Worm (Caenorhabditis elegans): ENCODE data around the gene srbc-21.

srbc-21 gene

ce11 chrV:2109295-2109694 is 46.0 kb upstream of the srbc-21 start, which contains the start of gene ckb-4 (continued):
- TF ChIP-seq nhr-41 (GFP tag; IDR thresholded peaks at IDR 0.05) (no peak), Y75B8A.6 (GFP tag; IDR thresholded peaks at IDR 0.05) (no peak), egl-43 (GFP tag; IDR thresholded peaks at IDR 0.05) (no peak), aha-1 (tag) (peak; percentile 66)

DNA sequence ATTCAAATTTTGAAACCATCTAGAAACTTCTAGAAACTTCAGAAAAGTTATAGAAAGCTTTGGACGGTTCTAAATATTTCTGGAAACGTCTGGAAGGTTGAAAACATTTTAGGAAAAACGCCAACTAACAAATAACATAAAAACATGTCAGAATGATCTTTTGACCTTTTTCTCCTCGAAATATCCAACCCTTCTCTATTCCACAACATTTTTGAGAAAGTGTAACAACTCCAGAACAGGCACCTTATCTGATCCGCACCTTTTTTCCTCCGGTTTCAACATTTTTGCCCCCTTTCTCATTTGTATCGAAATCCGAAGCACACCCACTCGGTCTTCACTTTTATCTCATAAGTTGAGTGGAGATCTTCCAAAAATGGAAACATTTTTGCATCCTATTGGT is 45.0 kb upstream of the srbc-21 start, which contains the start of gene F22F7.3:
Gene F22F7.3, plus strand, starts transcription at position 301 of the 400 bp plus-strand sequence.
- TF ChIP-seq nhr-41 (GFP tag; IDR thresholded peaks at IDR 0.05) = no peak
- TF ChIP-seq vab-7 (GFP tag; IDR thresholded peaks at IDR 0.05) = no peak
- no peak for TF ChIP-seq Y75B8A.6 (GFP tag; IDR thresholded peaks at IDR 0.05)
- no peak for TF ChIP-seq nhr-48 (tag; optimal IDR thresholded peaks at IDR 0.05)
- TF ChIP-seq unc-130 (GFP tag; optimal IDR thresholded peaks at IDR 0.05) = no peak
- no peak for TF ChIP-seq nhr-28 (tag; optimal IDR thresholded peaks at IDR 0.05)
- no peak for TF ChIP-seq daf-12 (tag; optimal IDR thresholded peaks at IDR 0.05)
- TF ChIP-seq daf-8 (GFP tag; IDR thresholded peaks at IDR 0.05) = no peak
- TF ChIP-seq cey-2 (tag; optimal IDR thresholded peaks at IDR 0.05; ENCODE audit: borderline replicate concordance, insufficient read depth) = no peak

DNA sequence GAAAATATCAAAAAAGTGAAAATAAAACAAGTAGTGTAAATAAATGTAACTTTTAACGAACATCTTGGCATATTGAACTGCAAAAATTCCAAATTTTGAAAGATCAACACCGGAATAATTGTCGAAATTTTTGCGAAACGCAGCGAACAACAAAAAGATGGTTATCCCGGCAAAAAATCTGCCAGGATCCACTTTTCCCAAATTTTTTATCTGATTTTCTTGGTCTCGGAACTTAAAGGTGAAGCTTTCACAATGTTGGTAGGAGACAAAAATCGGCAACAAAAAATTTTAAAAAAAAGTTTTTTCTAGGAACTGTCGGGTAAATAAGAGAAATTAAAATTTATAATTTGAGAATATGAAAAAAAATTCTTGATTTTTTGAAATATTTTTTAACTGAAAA is 36.8 kb upstream of the srbc-21 start, which contains the start of gene bgnt-1.2:
Gene bgnt-1.2, minus strand, starts transcription at position 101 of the 400 bp plus-strand sequence.
- no peak for TF ChIP-seq ceh-20 (GFP tag; IDR thresholded peaks at IDR 0.05)
- TF ChIP-seq ZK546.5 (tag; optimal IDR thresholded peaks at IDR 0.05) = no peak
- no peak for TF ChIP-seq daf-12 (tag; optimal IDR thresholded peaks at IDR 0.05)
- TF ChIP-seq zfp-3 (GFP tag; conservative IDR thresholded peaks at IDR 0.05) = no peak
- TF ChIP-seq fkh-10 (GFP tag; optimal IDR thresholded peaks at IDR 0.05) = no peak
- no peak for TF ChIP-seq hlh-30 (tag; optimal IDR thresholded peaks at IDR 0.05; ENCODE audit: insufficient read depth)

- TF ChIP-seq arid-1 (GFP tag; conservative IDR thresholded peaks at IDR 0.05) (no peak), nhr-11 (tag; optimal IDR thresholded peaks at IDR 0.05) (no peak), ces-1 (GFP tag; optimal IDR thresholded peaks at IDR 0.05) (no peak), hlh-30 (tag; optimal IDR thresholded peaks at IDR 0.05; ENCODE audit: insufficient read depth) (no peak), F37D6.2 (tag; optimal IDR thresholded peaks at IDR 0.05) (no peak), dve-1 (tag; optimal IDR thresholded peaks at IDR 0.05; ENCODE audit: insufficient read depth) (no peak), F44E2.7 (GFP tag; IDR thresholded peaks at IDR 0.05) (no peak), zip-11 (GFP tag; IDR thresholded peaks at IDR 0.05) (no peak), lim-7 (GFP tag; IDR thresholded peaks at IDR 0.05) (no peak), Y75B8A.6 (GFP tag; IDR thresholded peaks at IDR 0.05) (no peak)
Observed at ce11 chrV:2119529-2119928, 35.8 kb upstream of the srbc-21 start, which contains the start of gene F22F7.11. Gene F22F7.11 (plus strand): TSS chrV:2119829.

DNA sequence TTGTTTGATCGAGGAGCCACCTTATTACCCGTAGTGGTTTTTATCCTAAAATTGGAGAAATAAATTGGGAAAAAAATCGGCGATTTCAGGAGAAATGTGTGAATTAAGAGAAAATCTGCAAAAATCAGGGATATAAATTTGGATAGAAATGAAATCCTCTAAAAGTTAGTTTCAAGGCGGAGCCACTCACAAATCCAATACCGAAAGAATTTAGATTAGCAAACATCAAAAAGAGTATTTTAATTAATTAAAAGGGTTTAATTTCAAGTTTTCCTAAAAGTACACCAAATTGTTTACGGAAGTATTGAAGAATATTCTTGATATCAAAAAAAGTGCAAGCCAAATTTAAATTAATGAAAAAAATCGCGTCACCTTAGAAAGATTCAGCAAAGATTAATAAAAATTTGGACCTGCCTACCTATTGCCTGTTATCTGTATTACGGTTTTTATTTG is 33.4 kb upstream of the srbc-21 start, which contains the start of gene F22F7.8:
Gene F22F7.8, minus strand, starts transcription at position 51 of the 453 bp plus-strand sequence.
- TF ChIP-seq aha-1 (tag) (peak; percentile 91), ceh-32 (tag; optimal IDR thresholded peaks at IDR 0.05; ENCODE audit: poor library complexity) (no peak)

DNA sequence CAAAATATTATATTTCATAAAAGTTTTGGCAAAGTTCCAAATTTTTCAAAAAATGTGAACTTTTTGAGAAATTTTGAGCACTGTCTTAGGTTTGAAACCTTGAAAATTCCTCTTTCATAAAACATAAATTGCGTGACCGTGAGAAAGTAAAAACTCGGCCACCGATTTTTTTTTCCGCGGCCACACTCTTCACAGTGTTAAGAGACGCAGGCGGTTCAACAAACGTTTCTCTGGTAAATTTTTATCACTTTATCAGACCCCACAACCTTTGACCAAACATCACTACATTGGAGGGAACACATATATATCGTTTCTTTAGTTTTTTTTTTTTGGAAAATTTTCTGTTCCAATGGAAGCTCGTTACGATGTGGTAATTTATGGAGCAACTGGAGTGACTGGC is 32.8 kb upstream of the srbc-21 start, which contains the start of gene F22F7.2:
Gene F22F7.2, plus strand, starts transcription at position 266 of the 400 bp plus-strand sequence.
- TF ChIP-seq dmd-6 (GFP tag; IDR thresholded peaks at IDR 0.05) (peak; percentile 32), tra-1 (GFP tag; IDR thresholded peaks at IDR 0.05) (peak; percentile 53; the same call in 1 of the 2 replicates), dve-1 (tag; optimal IDR thresholded peaks at IDR 0.05; ENCODE audit: insufficient read depth) (peak; percentile 43), hlh-11 (tag; optimal IDR thresholded peaks at IDR 0.05) (peak; percentile 26), nhr-28 (tag; optimal IDR thresholded peaks at IDR 0.05) (peak; percentile 39), mes-2 (tag; optimal IDR thresholded peaks at IDR 0.05; ENCODE audit: poor library complexity, severe bottlenecking) (peak; percentile 63), madf-9 (GFP tag; conservative IDR thresholded peaks at IDR 0.05) (no peak), nhr-48 (tag; optimal IDR thresholded peaks at IDR 0.05) (no peak), nhr-41 (GFP tag; IDR thresholded peaks at IDR 0.05) (0 out of 2 replicates have a peak, but pooled peaks have one; percentile 17), php-3 (GFP tag; IDR thresholded peaks at IDR 0.05) (peak; percentile 27; the same call in 1 of the 2 replicates)

Measured in whole organism, L4 larva.